Fruit fly (Drosophila melanogaster): ENCODE results near the gene betaTub85D.

Gene betaTub85D

dm6 chr3R:9428988-9429387 lies 18.9 kb upstream of the betaTub85D start (continued):
- peak; percentile 89 for TF ChIP-seq row (GFP tag; IDR thresholded peaks at IDR 0.05)
- TF ChIP-seq sug (tag; optimal IDR thresholded peaks at IDR 0.05): peak; percentile 91
- TF ChIP-seq Vsx1 (GFP tag; optimal IDR thresholded peaks at IDR 0.05): peak; percentile 35
- TF ChIP-seq sqz (GFP tag; optimal IDR thresholded peaks at IDR 0.05): peak; percentile 14
- TF ChIP-seq pzg (GFP tag; optimal IDR thresholded peaks at IDR 0.05): peak; percentile 15
- TF ChIP-seq CG1603 (tag; optimal IDR thresholded peaks at IDR 0.05): peak; percentile 52
- peak; percentile 48 for TF ChIP-seq CG9817 (tag; optimal IDR thresholded peaks at IDR 0.05)
- TF ChIP-seq CG4404 (GFP tag; IDR thresholded peaks at IDR 0.05): no peak
- TF ChIP-seq Drgx (GFP tag; IDR thresholded peaks at IDR 0.05): no peak
- TF ChIP-seq cas (GFP tag; IDR thresholded peaks at IDR 0.05): peak; percentile 47; the same call in 1 of the 2 replicates
- no peak for TF ChIP-seq lov (optimal IDR thresholded peaks at IDR 0.05)
- TF ChIP-seq lov (GFP tag; IDR thresholded peaks at IDR 0.05): no peak
- peak; percentile 30 for TF ChIP-seq CG1233 (GFP tag; optimal IDR thresholded peaks at IDR 0.05)
- TF ChIP-seq lab (GFP tag; optimal IDR thresholded peaks at IDR 0.05): peak; percentile 92
- TF ChIP-seq Dad (GFP tag; optimal IDR thresholded peaks at IDR 0.05): peak; percentile 49
- peak; percentile 53 for TF ChIP-seq CG3995 (GFP tag; optimal IDR thresholded peaks at IDR 0.05)
- TF ChIP-seq cwo (GFP tag; optimal IDR thresholded peaks at IDR 0.05): peak; percentile 88
- no peak for TF ChIP-seq da (GFP tag; optimal IDR thresholded peaks at IDR 0.05)
- no peak for TF ChIP-seq CG4360 (GFP tag; IDR thresholded peaks at IDR 0.05)
- TF ChIP-seq disco-r (GFP tag; optimal IDR thresholded peaks at IDR 0.05): peak; percentile 5
- TF ChIP-seq psq (GFP tag; optimal IDR thresholded peaks at IDR 0.05): no peak
- peak; percentile 63 for TF ChIP-seq CG9609 (GFP tag; optimal IDR thresholded peaks at IDR 0.05)
- no peak for TF ChIP-seq CG13287 (GFP tag; IDR thresholded peaks at IDR 0.05; ENCODE audit: partially characterized antibody)
- no peak for TF ChIP-seq CG18764 (GFP tag; optimal IDR thresholded peaks at IDR 0.05)
- TF ChIP-seq oc (tag; optimal IDR thresholded peaks at IDR 0.05): peak; percentile 45
- TF ChIP-seq CG7271 (tag; optimal IDR thresholded peaks at IDR 0.05): no peak
- peak; percentile 28 for TF ChIP-seq CG18262 (tag; optimal IDR thresholded peaks at IDR 0.05)
- no peak for TF ChIP-seq danr (GFP tag; IDR thresholded peaks at IDR 0.05)
- TF ChIP-seq Ada2b (GFP tag; IDR thresholded peaks at IDR 0.05): peak; percentile 66
- TF ChIP-seq CG5180 (GFP tag; optimal IDR thresholded peaks at IDR 0.05): peak; percentile 44
- TF ChIP-seq CG11696 (GFP tag; IDR thresholded peaks at IDR 0.05): no peak
- TF ChIP-seq Poxn (GFP tag; IDR thresholded peaks at IDR 0.05): no peak
- no peak for TF ChIP-seq CG7357 (GFP tag; IDR thresholded peaks at IDR 0.05)
- TF ChIP-seq sc (optimal IDR thresholded peaks at IDR 0.05): no peak
- TF ChIP-seq sc (GFP tag; optimal IDR thresholded peaks at IDR 0.05): no peak
- peak; percentile 61 for TF ChIP-seq Xbp1 (GFP tag; optimal IDR thresholded peaks at IDR 0.05)
- peak; percentile 60 for TF ChIP-seq her (GFP tag; optimal IDR thresholded peaks at IDR 0.05)
- peak; percentile 36 for TF ChIP-seq Hr3 (GFP tag; optimal IDR thresholded peaks at IDR 0.05)
- no peak; the same call in 2 of the 3 replicates for TF ChIP-seq CG17361 (GFP tag; IDR thresholded peaks at IDR 0.05)
- TF ChIP-seq CG6175 (GFP tag; IDR thresholded peaks at IDR 0.05): 0 out of 3 replicates have a peak, but pooled peaks have one; percentile 34
- TF ChIP-seq gro (GFP tag; optimal IDR thresholded peaks at IDR 0.05): peak; percentile 69
- TF ChIP-seq YL-1 (GFP tag; optimal IDR thresholded peaks at IDR 0.05): no peak
- peak; percentile 53; the same call in 1 of the 2 replicates for TF ChIP-seq al (GFP tag; IDR thresholded peaks at IDR 0.05)
- TF ChIP-seq CG1792 (GFP tag; optimal IDR thresholded peaks at IDR 0.05): peak; percentile 50
- TF ChIP-seq Aef1 (GFP tag; IDR thresholded peaks at IDR 0.05): peak; percentile 52; the same call in 1 of the 3 replicates
- TF ChIP-seq CHES-1-like (GFP tag; optimal IDR thresholded peaks at IDR 0.05): peak; percentile 76
- TF ChIP-seq sisA (GFP tag; IDR thresholded peaks at IDR 0.05): peak; percentile 50; the same call in 1 of the 2 replicates
- no peak for TF ChIP-seq Jarid2 (GFP tag; optimal IDR thresholded peaks at IDR 0.05)
- no peak for TF ChIP-seq fd102C (GFP tag; optimal IDR thresholded peaks at IDR 0.05)
- peak; percentile 32 for TF ChIP-seq CG11398 (GFP tag; optimal IDR thresholded peaks at IDR 0.05)
- TF ChIP-seq tgo (GFP tag; IDR thresholded peaks at IDR 0.05): peak; percentile 21; the same call in 1 of the 3 replicates
- TF ChIP-seq hth (optimal IDR thresholded peaks at IDR 0.05): no peak

All from whole organism, embryonic.